Fruit fly (Drosophila melanogaster): Measurements from ENCODE around the gene CG3081.

The CG3081 gene

dm6 chrX:4687778-4688399, 44.1 kb upstream of the CG3081 start, which contains the start of gene ctp (continued):
- TF ChIP-seq HmgD (GFP tag; optimal IDR thresholded peaks at IDR 0.05), result peak; percentile 37
- peak; percentile 32 for TF ChIP-seq Ptx1 (GFP tag; IDR thresholded peaks at IDR 0.05)
- no peak for TF ChIP-seq dimm (GFP tag; IDR thresholded peaks at IDR 0.05)
- TF ChIP-seq CG7839 (tag; optimal IDR thresholded peaks at IDR 0.05), result peak; percentile 29
- peak; percentile 35 for TF ChIP-seq disco-r (GFP tag; optimal IDR thresholded peaks at IDR 0.05)
- peak; percentile 95 for TF ChIP-seq CG2116 (GFP tag; optimal IDR thresholded peaks at IDR 0.05)
- TF ChIP-seq CG12942 (GFP tag; optimal IDR thresholded peaks at IDR 0.05), result no peak
- TF ChIP-seq stwl (tag; optimal IDR thresholded peaks at IDR 0.05), result peak; percentile 97
- TF ChIP-seq bcd (GFP tag; optimal IDR thresholded peaks at IDR 0.05), result peak; percentile 16
- no peak for TF ChIP-seq gt (GFP tag; IDR thresholded peaks at IDR 0.05)
- peak; percentile 83 for TF ChIP-seq abd-A (tag; optimal IDR thresholded peaks at IDR 0.05)
- no peak for TF ChIP-seq kay (GFP tag; optimal IDR thresholded peaks at IDR 0.05)
- TF ChIP-seq Rfx (GFP tag; IDR thresholded peaks at IDR 0.05), result peak; percentile 65
- TF ChIP-seq CG12219 (GFP tag; optimal IDR thresholded peaks at IDR 0.05), result no peak
- TF ChIP-seq dysf (GFP tag; IDR thresholded peaks at IDR 0.05), result peak; percentile 47; the same call in 2 of the 3 replicates
- no peak for TF ChIP-seq Dad (GFP tag; optimal IDR thresholded peaks at IDR 0.05)
- 0 out of 2 replicates have a peak, but pooled peaks have one; percentile 27 for TF ChIP-seq sob (GFP tag; IDR thresholded peaks at IDR 0.05)
- peak; percentile 72 for TF ChIP-seq Scr (GFP tag; IDR thresholded peaks at IDR 0.05; ENCODE audit: partially characterized antibody)
- no peak for TF ChIP-seq prd (optimal IDR thresholded peaks at IDR 0.05)
- peak; percentile 64 for TF ChIP-seq prd (GFP tag; IDR thresholded peaks at IDR 0.05)
- peak; percentile 69; the same call in 1 of the 3 replicates for TF ChIP-seq hb (GFP tag; IDR thresholded peaks at IDR 0.05; ENCODE audit: partially characterized antibody)
- TF ChIP-seq chn (GFP tag; optimal IDR thresholded peaks at IDR 0.05), result peak; percentile 12
- TF ChIP-seq Fer1 (GFP tag; optimal IDR thresholded peaks at IDR 0.05), result peak; percentile 52
- no peak for TF ChIP-seq NFAT (GFP tag; IDR thresholded peaks at IDR 0.05)
- no peak for TF ChIP-seq D (optimal IDR thresholded peaks at IDR 0.05)
- no peak for TF ChIP-seq D (GFP tag; optimal IDR thresholded peaks at IDR 0.05)
- peak; percentile 9 for TF ChIP-seq CG10431 (GFP tag; optimal IDR thresholded peaks at IDR 0.05)
- TF ChIP-seq Sry-β (GFP tag; optimal IDR thresholded peaks at IDR 0.05), result peak; percentile 94
- TF ChIP-seq CG3726 (GFP tag; IDR thresholded peaks at IDR 0.05), result no peak
- 0 out of 3 replicates have a peak, but pooled peaks have one; percentile 17 for TF ChIP-seq ken (GFP tag; IDR thresholded peaks at IDR 0.05)
- peak; percentile 27; the same call in 1 of the 3 replicates for TF ChIP-seq CG17361 (GFP tag; IDR thresholded peaks at IDR 0.05)
- peak; percentile 43 for TF ChIP-seq Side (GFP tag; optimal IDR thresholded peaks at IDR 0.05)
- TF ChIP-seq tll (GFP tag; optimal IDR thresholded peaks at IDR 0.05), result peak in 1 of 2 experiments; percentile 59
- peak; percentile 30 for TF ChIP-seq CG18262 (tag; optimal IDR thresholded peaks at IDR 0.05)
- TF ChIP-seq CG4424 (GFP tag; optimal IDR thresholded peaks at IDR 0.05), result peak; percentile 26
- peak; percentile 55 for TF ChIP-seq Xbp1 (GFP tag; optimal IDR thresholded peaks at IDR 0.05)
- TF ChIP-seq zfh1 (GFP tag; IDR thresholded peaks at IDR 0.05), result peak; percentile 38; the same call in 1 of the 3 replicates
- TF ChIP-seq Med (GFP tag), result peak; percentile 88
- TF ChIP-seq sima (GFP tag; optimal IDR thresholded peaks at IDR 0.05), result no peak
- no peak for TF ChIP-seq CG3407 (GFP tag; optimal IDR thresholded peaks at IDR 0.05)
- peak; percentile 23 for TF ChIP-seq ems (GFP tag; optimal IDR thresholded peaks at IDR 0.05)
- TF ChIP-seq CG10654 (GFP tag; optimal IDR thresholded peaks at IDR 0.05), result no peak
- peak; percentile 3 for TF ChIP-seq D19A (tag; optimal IDR thresholded peaks at IDR 0.05)
- peak; percentile 67 for TF ChIP-seq Bgb (GFP tag; IDR thresholded peaks at IDR 0.05; ENCODE audit: partially characterized antibody)
- TF ChIP-seq gfzf (GFP tag; optimal IDR thresholded peaks at IDR 0.05), result peak; percentile 33
- peak; percentile 29 for TF ChIP-seq CG9817 (tag; optimal IDR thresholded peaks at IDR 0.05)
- peak; percentile 4 for TF ChIP-seq CG16863 (GFP tag; optimal IDR thresholded peaks at IDR 0.05)
- peak; percentile 16 for TF ChIP-seq Ets97D (GFP tag; optimal IDR thresholded peaks at IDR 0.05)
- no peak for TF ChIP-seq CG11093 (GFP tag; IDR thresholded peaks at IDR 0.05)
- no peak for TF ChIP-seq lola (GFP tag; optimal IDR thresholded peaks at IDR 0.05)

Measured in whole organism, embryonic.